Fruit fly (Drosophila melanogaster) whole organism, wandering third instar larva: ENCODE results near the gene Ccdc114.
A peak's percentile ranks its signal among the peaks of the same experiment; 100 is the strongest.

Experiments used
- Abd-B ChIP-seq: fragments of >200 bp; optimal IDR thresholded peaks from 2 replicates; lab custom pipeline; 2017; ENCODE audit warnings: missing biosample characterization, missing genetic modification characterization
- CG9705 ChIP-seq: fragments of 200-800 bp; sonication (Bioruptor generic); optimal IDR thresholded peaks from 2 replicates; lab custom pipeline; 2018; ENCODE audit warnings: missing biosample characterization, mild to moderate bottlenecking, missing genetic modification characterization
- Dfd ChIP-seq: fragments of >200 bp; optimal IDR thresholded peaks from 2 replicates; lab custom pipeline; 2017; ENCODE audit warnings: missing biosample characterization, missing genetic modification characterization
- Dif ChIP-seq: fragments of 200-275, 200-300 bp; sonication (Bioruptor generic); optimal IDR thresholded peaks from 2 replicates; lab custom pipeline; 2018; ENCODE audit warnings: missing biosample characterization, missing genetic modification characterization; ENCODE audit not compliant: partially characterized antibody
- GATAd ChIP-seq: sonication (Bioruptor generic); optimal IDR thresholded peaks from 2 replicates; lab custom pipeline; 2016; ENCODE audit warnings: missing biosample characterization, missing genetic modification characterization
- HLH106 ChIP-seq: fragments of 200-800 bp; optimal IDR thresholded peaks from 3 replicates; lab custom pipeline; 2019; ENCODE audit warnings: missing biosample characterization, mild to moderate bottlenecking, missing genetic modification characterization, moderate library complexity
- Hnf4 ChIP-seq: fragments of 200-800 bp; sonication (Bioruptor generic); optimal IDR thresholded peaks from 2 replicates; lab custom pipeline; 2016; ENCODE audit warnings: missing biosample characterization, mild to moderate bottlenecking, missing genetic modification characterization
- Hr78 ChIP-seq: fragments of >200 bp; optimal IDR thresholded peaks from 2 replicates; lab custom pipeline; 2017; ENCODE audit warnings: missing biosample characterization, missing genetic modification characterization
- Jra ChIP-seq: sonication (Bioruptor generic); optimal IDR thresholded peaks from 2 replicates; lab custom pipeline; 2016; ENCODE audit warnings: missing biosample characterization, missing genetic modification characterization
- Mio ChIP-seq: sonication (Bioruptor generic); optimal IDR thresholded peaks from 2 replicates; lab custom pipeline; 2016; ENCODE audit warnings: missing biosample characterization, missing genetic modification characterization
- N ChIP-seq: fragments of >200 bp; optimal IDR thresholded peaks from 2 replicates; lab custom pipeline; 2018; ENCODE audit warnings: missing biosample characterization, missing external identifiers, missing genetic modification characterization
- OdsH ChIP-seq: fragments of 200-800 bp; sonication (Bioruptor generic); optimal IDR thresholded peaks from 2 replicates; lab custom pipeline; 2016; ENCODE audit warnings: missing biosample characterization, mild to moderate bottlenecking, missing genetic modification characterization
- Rel ChIP-seq, 2 experiments: fragments of 200-800 bp; sonication (Bioruptor generic) in 1 of 2; optimal IDR thresholded peaks; 2 replicates in 1 of 2; 3 replicates in 1 of 2; lab custom pipeline; 2016 to 2019; ENCODE audit warnings: mild to moderate bottlenecking in 2 of 2, missing biosample characterization in 2 of 2, missing genetic modification characterization in 2 of 2, moderate library complexity in 1 of 2
- Sp1 ChIP-seq: fragments of 200-800 bp; sonication (Bioruptor generic); optimal IDR thresholded peaks from 3 replicates; lab custom pipeline; 2019; ENCODE audit warnings: missing biosample characterization, mild to moderate bottlenecking, missing genetic modification characterization, moderate library complexity
- Vsx2 ChIP-seq: fragments of 200-300, 225-300 bp; sonication (Bioruptor generic); optimal IDR thresholded peaks from 2 replicates; lab custom pipeline; 2018; ENCODE audit warnings: missing biosample characterization, missing genetic modification characterization; ENCODE audit not compliant: partially characterized antibody
- br ChIP-seq: fragments of 200-800 bp; sonication (Bioruptor generic); optimal IDR thresholded peaks from 2 replicates; lab custom pipeline; 2016; ENCODE audit warnings: missing biosample characterization, missing genetic modification characterization
- brk ChIP-seq: fragments of 200-800 bp; sonication (Bioruptor generic); optimal IDR thresholded peaks from 2 replicates; lab custom pipeline; 2016; ENCODE audit warnings: missing biosample characterization, mild to moderate bottlenecking, missing genetic modification characterization
- dl ChIP-seq, 2 experiments: fragments of 175-275, 200-275 bp in 1 of 2; fragments of 200-275 bp in 1 of 2; sonication (Bioruptor generic); optimal IDR thresholded peaks; lab custom pipeline; 2018; ENCODE audit warnings: mild to moderate bottlenecking in 2 of 2, missing biosample characterization in 2 of 2, missing genetic modification characterization in 2 of 2, moderate library complexity in 2 of 2; ENCODE audit not compliant: partially characterized antibody in 2 of 2, insufficient read depth in 1 of 2
- dmrt93B ChIP-seq: fragments of 200-800 bp; sonication (Bioruptor generic); optimal IDR thresholded peaks from 2 replicates; lab custom pipeline; 2018; ENCODE audit warnings: missing biosample characterization, mild to moderate bottlenecking, missing genetic modification characterization
- dsf ChIP-seq: sonication (Bioruptor generic); optimal IDR thresholded peaks from 2 replicates; lab custom pipeline; 2016; ENCODE audit warnings: missing biosample characterization, missing genetic modification characterization, borderline replicate concordance
- ey ChIP-seq: fragments of 200-800 bp; sonication (Bioruptor generic); optimal IDR thresholded peaks from 2 replicates; lab custom pipeline; 2016; ENCODE audit warnings: missing biosample characterization, missing genetic modification characterization
- foxo ChIP-seq, 2 experiments: fragments of 200-800 bp; sonication (Bioruptor generic); optimal IDR thresholded peaks; 2 replicates in 1 of 2; 3 replicates in 1 of 2; lab custom pipeline; 2016 to 2017; ENCODE audit warnings: missing biosample characterization in 2 of 2, missing genetic modification characterization in 2 of 2
- fru ChIP-seq: fragments of 200-800 bp; sonication (Bioruptor generic); optimal IDR thresholded peaks from 3 replicates; lab custom pipeline; 2016; ENCODE audit warnings: missing biosample characterization, mild to moderate bottlenecking, missing genetic modification characterization
- h ChIP-seq: fragments of 200-800 bp; sonication (Bioruptor generic); optimal IDR thresholded peaks from 3 replicates; lab custom pipeline; 2016; ENCODE audit warnings: missing biosample characterization, mild to moderate bottlenecking, missing genetic modification characterization
- jim ChIP-seq: fragments of 175-275, 200-325 bp; sonication (Bioruptor generic); optimal IDR thresholded peaks from 2 replicates; lab custom pipeline; 2016; ENCODE audit warnings: missing biosample characterization, mild to moderate bottlenecking, missing genetic modification characterization
- lola ChIP-seq: fragments of >200 bp; optimal IDR thresholded peaks from 2 replicates; lab custom pipeline; 2017; ENCODE audit warnings: missing biosample characterization, missing genetic modification characterization
- psq ChIP-seq: fragments of 200-800 bp; sonication (Bioruptor generic); optimal IDR thresholded peaks from 3 replicates; lab custom pipeline; 2017; ENCODE audit warnings: missing biosample characterization, mild to moderate bottlenecking, missing genetic modification characterization, moderate library complexity
- rgr ChIP-seq: fragments of 200-800 bp; sonication (Bioruptor generic); optimal IDR thresholded peaks from 3 replicates; lab custom pipeline; 2016; ENCODE audit warnings: missing biosample characterization, mild to moderate bottlenecking, missing genetic modification characterization
- sv ChIP-seq: fragments of 200-800 bp; sonication (Bioruptor generic); optimal IDR thresholded peaks from 3 replicates; lab custom pipeline; 2016; ENCODE audit warnings: missing biosample characterization, missing genetic modification characterization
- tai ChIP-seq: sonication (Bioruptor generic); optimal IDR thresholded peaks from 2 replicates; lab custom pipeline; 2016; ENCODE audit warnings: missing biosample characterization, missing genetic modification characterization
- usp ChIP-seq: fragments of >200 bp; optimal IDR thresholded peaks from 2 replicates; lab custom pipeline; 2017; ENCODE audit warnings: missing biosample characterization, missing genetic modification characterization
- woc ChIP-seq: sonication (Bioruptor generic); optimal IDR thresholded peaks from 2 replicates; lab custom pipeline; 2016; ENCODE audit warnings: missing biosample characterization, mild to moderate bottlenecking, missing genetic modification characterization

Ccdc114 gene

DNA sequence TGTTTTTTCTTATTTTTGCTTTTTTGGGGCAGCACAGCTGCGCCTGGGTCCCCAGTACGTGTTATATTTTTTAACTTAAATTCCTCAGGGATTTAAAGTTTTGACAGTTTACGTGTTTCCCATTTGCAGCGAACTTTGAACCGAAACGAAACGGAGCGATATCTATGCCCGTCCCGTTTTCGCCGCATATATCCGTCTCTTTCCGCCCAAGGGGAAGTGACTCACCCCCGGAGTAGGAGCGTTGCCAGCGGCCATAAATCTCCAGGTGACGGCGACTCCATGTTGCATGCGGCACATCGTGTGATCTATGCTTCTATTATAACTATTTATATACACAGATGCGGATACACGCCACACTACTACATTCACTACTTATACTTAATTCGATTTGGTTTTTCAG is 37.2 kb upstream of the Ccdc114 start:
- TF ChIP-seq OdsH (GFP tag; lab: Kevin White, UChicago) (no peak), tai (GFP tag; lab: Kevin White, UChicago) (no peak), Hnf4 (GFP tag; lab: Kevin White, UChicago) (no peak), CG9705 (no peak), h (GFP tag; lab: Kevin White, UChicago) (no peak), Dfd (GFP tag; lab: Kevin White, UChicago) (no peak), rgr (GFP tag; lab: Kevin White, UChicago) (no peak), jim (GFP tag; lab: Kevin White, UChicago) (no peak), GATAd (GFP tag; lab: Kevin White, UChicago) (no peak), br (GFP tag; lab: Kevin White, UChicago) (no peak), Mio (no peak), dsf (GFP tag; lab: Kevin White, UChicago) (no peak), sv (GFP tag; lab: Kevin White, UChicago) (no peak), HLH106 (tag; lab: Kevin White, UChicago) (no peak), ey (GFP tag; lab: Kevin White, UChicago) (no peak), N (no peak), lola (no peak), dmrt93B (GFP tag; lab: Kevin White, UChicago) (no peak), brk (GFP tag; lab: Kevin White, UChicago) (no peak)
- TF ChIP-seq, all 38 proteins: peak for 0

DNA sequence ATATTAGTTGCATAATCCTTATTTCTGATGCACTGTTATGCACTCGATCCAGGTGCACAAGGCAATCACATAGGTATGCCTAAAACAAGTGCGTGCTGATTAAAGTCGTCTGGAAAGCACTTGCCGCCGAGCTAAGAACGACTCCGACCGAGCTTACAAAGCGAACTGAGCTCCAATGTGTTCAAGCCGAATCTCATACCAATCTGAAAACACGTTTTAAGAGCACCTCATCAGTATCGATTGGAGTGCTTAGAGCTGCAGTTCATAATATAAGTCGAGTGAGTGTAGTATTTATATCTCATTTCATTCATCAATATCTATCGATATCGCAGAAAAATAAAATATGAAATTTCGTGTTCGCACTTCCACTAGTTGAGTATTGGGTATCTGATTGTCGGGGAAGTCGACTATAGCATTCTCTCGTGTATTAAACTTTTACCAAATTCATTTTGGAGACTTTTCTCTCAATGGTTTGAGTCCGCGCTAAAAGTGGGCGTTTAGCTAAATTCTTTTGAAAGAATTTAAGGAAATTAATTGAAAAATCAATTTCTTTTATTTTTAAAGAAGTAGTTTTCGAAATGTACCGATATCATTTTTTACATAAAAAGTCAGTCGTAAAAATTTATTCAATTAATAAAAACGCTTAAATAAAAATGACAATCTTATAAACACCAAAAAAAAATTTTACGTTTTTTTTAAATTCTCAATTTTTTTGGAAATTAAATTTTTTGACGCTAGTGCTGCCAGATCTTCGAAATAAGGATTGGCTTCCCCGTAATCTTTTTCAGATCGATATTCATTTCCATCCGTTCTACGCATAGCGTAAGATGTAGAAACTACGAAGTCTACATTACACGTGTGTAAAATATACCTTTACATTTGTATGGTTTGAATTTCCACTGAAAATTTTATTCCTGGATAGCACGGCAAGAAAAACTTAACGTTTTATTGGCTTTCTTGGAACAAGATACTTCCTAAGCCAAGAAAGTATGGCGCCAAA is 31.3 kb upstream of the Ccdc114 start, which contains the start of gene modSP:
Gene modSP, minus strand, starts transcription at position 169 of the 1,000 bp plus-strand sequence.
- TF ChIP-seq Hr78 (GFP tag; lab: Kevin White, UChicago) (no peak), jim (GFP tag; lab: Kevin White, UChicago) (no peak), h (GFP tag; lab: Kevin White, UChicago) (peak; percentile 42), ey (GFP tag; lab: Kevin White, UChicago) (peak; percentile 41), Dif (peak; percentile 58), foxo (GFP tag; optimal IDR thresholded peaks at IDR 0.05; lab: Kevin White, UChicago) (peak in 1 of 2 experiments; percentile 57), Hnf4 (GFP tag; lab: Kevin White, UChicago) (peak; percentile 7), OdsH (GFP tag; lab: Kevin White, UChicago) (no peak), sv (GFP tag; lab: Kevin White, UChicago) (no peak), Vsx2 (GFP tag; lab: Kevin White, UChicago) (peak; percentile 74), Sp1 (GFP tag; lab: Kevin White, UChicago) (peak; percentile 13), Abd-B (GFP tag; lab: Kevin White, UChicago) (no peak), dsf (GFP tag; lab: Kevin White, UChicago) (no peak), br (GFP tag; lab: Kevin White, UChicago) (peak; percentile 59), fru (peak; percentile 60), Rel (GFP tag; optimal IDR thresholded peaks at IDR 0.05; lab: Kevin White, UChicago) (no peak), Rel (tag; optimal IDR thresholded peaks at IDR 0.05; lab: Kevin White, UChicago) (no peak), Jra (no peak), rgr (GFP tag; lab: Kevin White, UChicago) (peak; percentile 49), GATAd (GFP tag; lab: Kevin White, UChicago) (no peak), woc (GFP tag; lab: Kevin White, UChicago) (peak; percentile 18)
- TF ChIP-seq, all 38 proteins: peak for 11

DNA sequence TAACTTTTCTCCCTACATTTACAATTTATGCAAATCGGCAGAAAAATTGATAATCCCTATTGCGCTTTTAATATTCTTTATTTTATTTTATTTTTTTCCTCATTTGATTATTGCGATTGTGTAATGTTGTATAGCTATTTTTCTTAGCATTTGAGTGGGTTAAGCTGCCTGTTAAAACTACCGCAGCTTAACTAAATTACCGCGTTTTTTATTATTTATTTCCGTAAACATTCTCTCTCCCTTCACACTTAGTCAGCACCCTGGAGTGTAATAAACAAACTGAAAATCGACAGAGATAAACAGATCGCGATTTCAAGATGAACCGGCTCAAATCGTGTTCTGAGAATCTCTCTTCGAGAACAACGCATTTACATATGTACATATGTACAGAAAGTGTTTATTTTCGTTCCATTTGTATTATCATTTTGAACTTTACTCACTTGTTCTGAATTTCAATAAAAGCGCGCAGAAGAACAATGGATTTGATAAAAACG is 30.5 kb upstream of the Ccdc114 start:
- TF ChIP-seq Dif (no peak), Mio (no peak), Rel (GFP tag; optimal IDR thresholded peaks at IDR 0.05; lab: Kevin White, UChicago) (no peak), Rel (tag; optimal IDR thresholded peaks at IDR 0.05; lab: Kevin White, UChicago) (no peak), fru (no peak), psq (no peak), dl (GFP tag; optimal IDR thresholded peaks at IDR 0.05; lab: Kevin White, UChicago; ENCODE audit: insufficient read depth in 1 of 2, partially characterized antibody in 2 of 2) (no peak), Vsx2 (GFP tag; lab: Kevin White, UChicago) (no peak), usp (GFP tag; lab: Kevin White, UChicago) (no peak)
